Fruit fly (Drosophila melanogaster) whole organism, embryonic: ENCODE results near the gene CG3184.

Experiments
- CG31224 ChIP-seq: fragments of 200-800 bp; sonication (Bioruptor generic); IDR thresholded peaks from 2 replicates; pipeline ENCODE4 v1.3.6; 2022; ENCODE audit warnings: missing biosample characterization, missing genetic modification characterization
- ato ChIP-seq: fragments of 200-800 bp; sonication (Bioruptor generic); IDR thresholded peaks from 2 replicates; pipeline ENCODE4 v1.3.6; 2022; ENCODE audit warnings: missing biosample characterization, missing genetic modification characterization; ENCODE audit not compliant: partially characterized antibody
- kay ChIP-seq: fragments of 200-800 bp; sonication (Bioruptor generic); optimal IDR thresholded peaks from 2 replicates; lab custom pipeline; 2016; ENCODE audit warnings: missing biosample characterization, missing genetic modification characterization

dm6 chrX:6656626-6657558 lies 31.7 kb downstream of the CG3184 start:
- no peak for TF ChIP-seq kay (GFP tag; lab: Kevin White, UChicago)
- no peak for TF ChIP-seq CG31224 (GFP tag; lab: Robert Waterston, UW)
- no peak for TF ChIP-seq ato (GFP tag; lab: Robert Waterston, UW)
